Fruit fly (Drosophila melanogaster): ENCODE results near the gene mthl5.

mthl5 gene

dm6 chr3R:11850917-11851897, 35.8 kb downstream of the mthl5 start (continued):
- TF ChIP-seq tgo (GFP tag; IDR thresholded peaks at IDR 0.05) (peak; percentile 45; the same call in 1 of the 3 replicates), NK7.1 (GFP tag; optimal IDR thresholded peaks at IDR 0.05) (peak; percentile 42), TFAM (GFP tag; optimal IDR thresholded peaks at IDR 0.05) (peak; percentile 58), CG8359 (GFP tag; optimal IDR thresholded peaks at IDR 0.05; ENCODE audit: borderline replicate concordance) (peak; percentile 83), CG16779 (GFP tag; IDR thresholded peaks at IDR 0.05) (no peak), seq (GFP tag; IDR thresholded peaks at IDR 0.05) (no peak), zen (tag; optimal IDR thresholded peaks at IDR 0.05) (peak; percentile 55), CG4424 (GFP tag; optimal IDR thresholded peaks at IDR 0.05) (peak; percentile 86), Doc2 (GFP tag; IDR thresholded peaks at IDR 0.05) (no peak), Oli (tag; optimal IDR thresholded peaks at IDR 0.05) (peak; percentile 91), CG30431 (GFP tag; optimal IDR thresholded peaks at IDR 0.05) (peak; percentile 79), CG3407 (GFP tag; optimal IDR thresholded peaks at IDR 0.05) (peak; percentile 88), Dfd (GFP tag; optimal IDR thresholded peaks at IDR 0.05) (no peak), CG8478 (optimal IDR thresholded peaks at IDR 0.05) (no peak), CG12942 (GFP tag; optimal IDR thresholded peaks at IDR 0.05) (peak; percentile 57), Abd-B (GFP tag; optimal IDR thresholded peaks at IDR 0.05) (peak; percentile 69), CG14710 (tag; optimal IDR thresholded peaks at IDR 0.05) (peak; percentile 94), CG31441 (GFP tag; IDR thresholded peaks at IDR 0.05) (peak; percentile 92), en (GFP tag; optimal IDR thresholded peaks at IDR 0.05) (peak; percentile 67), bowl (GFP tag; IDR thresholded peaks at IDR 0.05) (no peak), B-H2 (GFP tag; optimal IDR thresholded peaks at IDR 0.05) (no peak), CG17829 (tag; optimal IDR thresholded peaks at IDR 0.05) (peak; percentile 91), Ravus (GFP tag; IDR thresholded peaks at IDR 0.05) (no peak), gcm (GFP tag; optimal IDR thresholded peaks at IDR 0.05) (peak; percentile 85), Sin3A (optimal IDR thresholded peaks at IDR 0.05) (no peak), YL-1 (GFP tag; optimal IDR thresholded peaks at IDR 0.05) (peak; percentile 28), inv (GFP tag; IDR thresholded peaks at IDR 0.05; ENCODE audit: partially characterized antibody) (no peak), CG6654 (GFP tag; optimal IDR thresholded peaks at IDR 0.05) (peak; percentile 78), CG15514 (GFP tag; optimal IDR thresholded peaks at IDR 0.05) (no peak), CG31365 (tag; optimal IDR thresholded peaks at IDR 0.05) (peak; percentile 38), Fer2 (tag; optimal IDR thresholded peaks at IDR 0.05) (no peak), CG10267 (tag; optimal IDR thresholded peaks at IDR 0.05) (peak; percentile 82), cg (GFP tag; optimal IDR thresholded peaks at IDR 0.05) (peak; percentile 73), CG18262 (tag; optimal IDR thresholded peaks at IDR 0.05) (peak; percentile 97), run (tag; optimal IDR thresholded peaks at IDR 0.05) (peak; percentile 50), Opbp (GFP tag; IDR thresholded peaks at IDR 0.05; ENCODE audit: partially characterized antibody) (no peak), CG15269 (tag; optimal IDR thresholded peaks at IDR 0.05) (peak; percentile 56), CG7372 (GFP tag; IDR thresholded peaks at IDR 0.05) (no peak), Scr (GFP tag; IDR thresholded peaks at IDR 0.05; ENCODE audit: partially characterized antibody) (no peak), tll (GFP tag; optimal IDR thresholded peaks at IDR 0.05) (no peak), CG1602 (GFP tag; optimal IDR thresholded peaks at IDR 0.05) (peak; percentile 77), CG1832 (GFP tag; optimal IDR thresholded peaks at IDR 0.05) (no peak), CG12744 (GFP tag; optimal IDR thresholded peaks at IDR 0.05) (peak; percentile 6), CG12659 (GFP tag; optimal IDR thresholded peaks at IDR 0.05) (peak; percentile 65), Sry-δ (GFP tag; optimal IDR thresholded peaks at IDR 0.05) (peak; percentile 13), crp (GFP tag; optimal IDR thresholded peaks at IDR 0.05) (peak in 1 of 2 experiments; percentile 50), abd-A (tag; optimal IDR thresholded peaks at IDR 0.05) (peak; percentile 25), jing (GFP tag; optimal IDR thresholded peaks at IDR 0.05) (peak; percentile 85)

Data from whole organism, embryonic.